Worm (Caenorhabditis elegans) whole organism, young adult: ENCODE measurements around the gene C34E10.12.

Experiments used
- bed-2 ChIP-seq: fragments of 200-800 bp; sonication (Bioruptor generic); IDR thresholded peaks from 2 replicates; pipeline ENCODE4 v1.3.6; 2022; ENCODE audit warnings: missing genetic modification reagents, missing genetic modification characterization, missing compliant biosample characterization
- sdz-38 ChIP-seq: sonication (generic microtip); optimal IDR thresholded peaks from 2 replicates; lab custom pipeline; 2016; ENCODE audit warnings: missing genotype, missing genetic modification characterization, missing compliant biosample characterization
- snpc-1.3 ChIP-seq: sonication (generic microtip); optimal IDR thresholded peaks from 2 replicates; lab custom pipeline; 2017; ENCODE audit warnings: missing genetic modification characterization, mild to moderate bottlenecking, missing compliant biosample characterization, antibody characterized with exemption, moderate library complexity, missing genotype, missing genetic modification reagents; ENCODE audit not compliant: insufficient read depth
- ztf-28 ChIP-seq: fragments of 200-800 bp; sonication (Bioruptor generic); IDR thresholded peaks from 2 replicates; pipeline ENCODE4 v1.3.6; 2022; ENCODE audit warnings: missing genetic modification reagents, missing genetic modification characterization, missing compliant biosample characterization

DNA sequence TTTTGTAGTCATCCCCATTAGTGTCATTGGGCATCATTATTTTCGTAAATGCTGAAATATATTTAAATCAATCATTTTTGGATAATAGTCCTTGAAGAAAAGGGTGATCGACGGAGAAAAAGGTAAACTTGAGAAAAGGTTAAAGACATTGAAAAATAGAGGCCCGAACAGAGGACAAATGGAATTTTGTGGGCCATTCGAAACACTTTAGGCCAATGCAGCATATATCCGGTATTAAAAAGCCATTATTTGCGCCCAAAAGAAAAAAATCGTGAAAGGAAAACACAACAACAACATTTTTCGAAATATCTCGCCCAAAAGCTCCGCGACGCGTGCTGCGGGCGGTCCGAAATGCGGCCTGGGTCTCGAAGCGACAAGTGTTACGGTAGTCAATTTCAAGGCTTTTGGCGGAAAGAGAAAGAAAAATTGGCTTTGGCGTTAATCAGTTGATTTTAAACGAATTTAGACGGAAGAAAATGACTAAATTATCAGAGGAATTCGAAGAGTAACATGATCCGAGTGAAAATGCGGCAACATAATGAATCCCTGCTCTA, 20.7 kb downstream of the C34E10.12 start, which contains the start of gene morc-1:
- TF ChIP-seq ztf-28 (GFP tag; lab: Robert Waterston, UW) = no peak
- no peak for TF ChIP-seq bed-2 (GFP tag; lab: Robert Waterston, UW)
- TF ChIP-seq snpc-1.3 (tag; lab: Kevin White, UChicago) = no peak
- TF ChIP-seq sdz-38 (tag; lab: Kevin White, UChicago) = no peak
